Worm (Caenorhabditis elegans) whole organism, young adult: ENCODE results near the gene C01G10.9.
"Not testable (repeated sequence)": the region's sequence is repeated elsewhere in the genome, so short reads cannot be mapped to it uniquely, and the experiment has no call there.

ENCODE experiments used
- B0019.2 ChIP-seq: fragments of 200-800 bp; sonication (Bioruptor generic); conservative IDR thresholded peaks from 2 replicates; pipeline ENCODE4 v1.3.6; 2022; ENCODE audit warnings: missing genetic modification reagents, missing genetic modification characterization, missing compliant biosample characterization
- C06A6.2 ChIP-seq: fragments of 200-800 bp; sonication (Bioruptor generic); conservative IDR thresholded peaks from 2 replicates; pipeline ENCODE4 v1.3.6; 2022; ENCODE audit warnings: missing genetic modification characterization, missing compliant biosample characterization
- D2030.7 ChIP-seq: fragments of 200-800 bp; sonication (Bioruptor generic); IDR thresholded peaks from 2 replicates; pipeline ENCODE4 v1.3.6; 2022; ENCODE audit warnings: missing genetic modification reagents, missing genetic modification characterization, missing compliant biosample characterization
- F49E8.2 ChIP-seq: sonication (generic microtip); optimal IDR thresholded peaks from 3 replicates; lab custom pipeline; 2017; ENCODE audit warnings: missing genetic modification characterization, mild to moderate bottlenecking, missing compliant biosample characterization, antibody characterized with exemption, moderate library complexity; ENCODE audit not compliant: insufficient read depth
- F55B11.4 ChIP-seq: sonication (generic microtip); optimal IDR thresholded peaks from 2 replicates; lab custom pipeline; 2016; ENCODE audit warnings: missing compliant biosample characterization, missing genetic modification characterization, borderline replicate concordance; ENCODE audit not compliant: insufficient read depth
- F57C9.4 ChIP-seq: sonication (generic microtip); optimal IDR thresholded peaks from 2 replicates; lab custom pipeline; 2017; ENCODE audit warnings: mild to moderate bottlenecking, missing genetic modification characterization, missing compliant biosample characterization
- T26A5.8 ChIP-seq: sonication (generic microtip); optimal IDR thresholded peaks from 2 replicates; lab custom pipeline; 2016; ENCODE audit warnings: missing genetic modification characterization, missing compliant biosample characterization
- Y53F4B.3 ChIP-seq: fragments of 200-800 bp; sonication (Bioruptor generic); IDR thresholded peaks from 2 replicates; pipeline ENCODE4 v1.3.6; 2022; ENCODE audit warnings: missing genetic modification reagents, missing genetic modification characterization, missing compliant biosample characterization
- ama-1 ChIP-seq, 3 experiments: fragments of 150-350 bp in 1 of 3; sonication (generic microtip) in 2 of 3; optimal IDR thresholded peaks; 2 replicates each; lab custom pipeline; 2014 to 2018; ENCODE audit warnings: missing biosample characterization in 2 of 3, missing genetic modification characterization in 2 of 3, missing genetic modification reagents in 2 of 3
- attf-5 ChIP-seq: fragments of 200-800 bp; sonication (Bioruptor generic); optimal IDR thresholded peaks from 2 replicates; lab custom pipeline; 2018; ENCODE audit warnings: mild to moderate bottlenecking, missing genetic modification characterization, missing compliant biosample characterization
- bed-1 ChIP-seq: fragments of 200-800 bp; sonication (Bioruptor generic); IDR thresholded peaks from 2 replicates; pipeline ENCODE4 v1.3.6; 2022; ENCODE audit warnings: missing genetic modification reagents, missing genetic modification characterization, missing compliant biosample characterization
- bed-2 ChIP-seq: fragments of 200-800 bp; sonication (Bioruptor generic); IDR thresholded peaks from 2 replicates; pipeline ENCODE4 v1.3.6; 2022; ENCODE audit warnings: missing genetic modification reagents, missing genetic modification characterization, missing compliant biosample characterization
- ccch-3 ChIP-seq: fragments of 200-800 bp; sonication (Bioruptor generic); optimal IDR thresholded peaks from 2 replicates; lab custom pipeline; 2018; ENCODE audit warnings: mild to moderate bottlenecking, missing genetic modification characterization, missing compliant biosample characterization
- ceh-58 ChIP-seq: fragments of 200-800 bp; sonication (Bioruptor generic); IDR thresholded peaks from 2 replicates; pipeline ENCODE4 v1.3.6; 2022; ENCODE audit warnings: missing genetic modification characterization, missing compliant biosample characterization
- dpff-1 ChIP-seq: sonication (generic microtip); optimal IDR thresholded peaks from 2 replicates; lab custom pipeline; 2017; ENCODE audit warnings: mild to moderate bottlenecking, missing genetic modification characterization, missing compliant biosample characterization
- ekl-4 ChIP-seq: fragments of 200-800 bp; sonication (Bioruptor generic); IDR thresholded peaks from 2 replicates; pipeline ENCODE4 v1.3.6; 2022; ENCODE audit warnings: missing genetic modification reagents, missing genetic modification characterization, missing compliant biosample characterization
- him-1 ChIP-seq: sonication (generic microtip); optimal IDR thresholded peaks from 2 replicates; lab custom pipeline; 2016; ENCODE audit warnings: missing genotype, missing genetic modification reagents, missing genetic modification characterization, missing compliant biosample characterization
- hrde-1 ChIP-seq: sonication (generic microtip); optimal IDR thresholded peaks from 2 replicates; lab custom pipeline; 2016; ENCODE audit warnings: missing genetic modification characterization, mild to moderate bottlenecking, missing compliant biosample characterization, moderate library complexity, missing genotype, missing genetic modification reagents, borderline replicate concordance
- lag-1 ChIP-seq: fragments of 200-800 bp; sonication (Bioruptor generic); IDR thresholded peaks from 2 replicates; pipeline ENCODE4 v1.3.6; 2022; ENCODE audit warnings: missing genetic modification reagents, missing genetic modification characterization, missing compliant biosample characterization
- let-607 ChIP-seq, 2 experiments: fragments of 200-800 bp in 1 of 2; sonication (Bioruptor generic) in 1 of 2; sonication (generic microtip) in 1 of 2; optimal IDR thresholded peaks; 2 replicates each; lab custom pipeline; 2016 to 2018; ENCODE audit warnings: mild to moderate bottlenecking in 2 of 2, missing compliant biosample characterization in 2 of 2, missing genetic modification characterization in 2 of 2, moderate library complexity in 2 of 2, missing genotype in 1 of 2
- lin-26 ChIP-seq: fragments of 200-800 bp; sonication (Bioruptor generic); IDR thresholded peaks from 2 replicates; pipeline ENCODE4 v1.3.6; 2022; ENCODE audit warnings: missing genetic modification reagents, missing genetic modification characterization, missing compliant biosample characterization
- lsl-1 ChIP-seq: fragments of 200-800 bp; sonication (Bioruptor generic); optimal IDR thresholded peaks from 2 replicates; lab custom pipeline; 2018; ENCODE audit warnings: mild to moderate bottlenecking, missing genetic modification characterization, moderate library complexity, missing compliant biosample characterization
- madf-6 ChIP-seq: fragments of 200-800 bp; sonication (Bioruptor generic); IDR thresholded peaks from 2 replicates; pipeline ENCODE4 v1.3.6; 2022; ENCODE audit warnings: missing genetic modification reagents, missing genetic modification characterization, missing compliant biosample characterization
- madf-8 ChIP-seq: fragments of 200-800 bp; sonication (Bioruptor generic); conservative IDR thresholded peaks from 2 replicates; pipeline ENCODE4 v1.3.6; 2022; ENCODE audit warnings: missing genetic modification reagents, missing genetic modification characterization, missing compliant biosample characterization
- mcd-1 ChIP-seq: fragments of 200-800 bp; sonication (Bioruptor generic); IDR thresholded peaks from 2 replicates; pipeline ENCODE4 v1.3.6; 2022; ENCODE audit warnings: missing genetic modification reagents, missing genetic modification characterization, missing compliant biosample characterization
- mes-4 ChIP-seq: sonication (generic microtip); optimal IDR thresholded peaks from 2 replicates; lab custom pipeline; 2016; ENCODE audit warnings: missing genotype, missing genetic modification characterization, missing compliant biosample characterization
- mxl-1 ChIP-seq: sonication (generic microtip); optimal IDR thresholded peaks from 2 replicates; lab custom pipeline; 2016; ENCODE audit warnings: missing genetic modification characterization, missing compliant biosample characterization
- nfya-1 ChIP-seq: sonication (generic microtip); optimal IDR thresholded peaks from 2 replicates; lab custom pipeline; 2017; ENCODE audit warnings: antibody characterized with exemption, missing compliant biosample characterization, missing genetic modification characterization, borderline replicate concordance; ENCODE audit not compliant: insufficient read depth
- nfya-2 ChIP-seq: fragments of 200-800 bp; sonication (Bioruptor generic); IDR thresholded peaks from 2 replicates; pipeline ENCODE4 v1.3.6; 2022; ENCODE audit warnings: missing genetic modification reagents, missing genetic modification characterization, missing compliant biosample characterization
- nhr-120 ChIP-seq: fragments of 200-800 bp; sonication (Bioruptor generic); IDR thresholded peaks from 2 replicates; pipeline ENCODE4 v1.3.6; 2022; ENCODE audit warnings: missing genetic modification characterization, missing compliant biosample characterization
- nhr-27 ChIP-seq: fragments of 200-800 bp; sonication (Bioruptor generic); optimal IDR thresholded peaks from 2 replicates; lab custom pipeline; 2018; ENCODE audit warnings: mild to moderate bottlenecking, missing genetic modification characterization, moderate library complexity, missing compliant biosample characterization
- nhr-90 ChIP-seq: sonication (generic microtip); optimal IDR thresholded peaks from 2 replicates; lab custom pipeline; 2016; ENCODE audit warnings: missing genotype, mild to moderate bottlenecking, missing genetic modification characterization, missing compliant biosample characterization
- rec-8 ChIP-seq, 2 experiments: sonication (generic microtip); optimal IDR thresholded peaks; 2 replicates each; lab custom pipeline; 2016; ENCODE audit warnings: mild to moderate bottlenecking in 2 of 2, missing genetic modification characterization in 2 of 2, missing genetic modification reagents in 2 of 2, missing genotype in 2 of 2, missing biosample characterization in 1 of 2, missing compliant biosample characterization in 1 of 2, moderate library complexity in 1 of 2
- repo-1 ChIP-seq: sonication (generic microtip); optimal IDR thresholded peaks from 2 replicates; lab custom pipeline; 2017; ENCODE audit warnings: mild to moderate bottlenecking, missing genetic modification characterization, missing compliant biosample characterization
- rpc-1 ChIP-seq, 2 experiments: fragments of 150-350 bp in 1 of 2; sonication (generic microtip) in 1 of 2; optimal IDR thresholded peaks; 2 replicates each; lab custom pipeline; 2014 to 2018; ENCODE audit warnings: missing biosample characterization in 1 of 2, missing genetic modification characterization in 1 of 2, missing genetic modification reagents in 1 of 2, missing genotype in 1 of 2
- snpc-1.3 ChIP-seq: sonication (generic microtip); optimal IDR thresholded peaks from 2 replicates; lab custom pipeline; 2017; ENCODE audit warnings: missing genetic modification characterization, mild to moderate bottlenecking, missing compliant biosample characterization, antibody characterized with exemption, moderate library complexity, missing genotype, missing genetic modification reagents; ENCODE audit not compliant: insufficient read depth
- somi-1 ChIP-seq: fragments of 200-800 bp; sonication (Bioruptor generic); optimal IDR thresholded peaks from 2 replicates; lab custom pipeline; 2018; ENCODE audit warnings: mild to moderate bottlenecking, missing genetic modification characterization, missing compliant biosample characterization
- sptf-2 ChIP-seq: fragments of 200-800 bp; sonication (Bioruptor generic); optimal IDR thresholded peaks from 2 replicates; lab custom pipeline; 2018; ENCODE audit warnings: mild to moderate bottlenecking, missing genetic modification characterization, missing compliant biosample characterization
- tbp1 ChIP-seq: fragments of 200-800 bp; sonication (Bioruptor generic); optimal IDR thresholded peaks from 2 replicates; lab custom pipeline; 2018; ENCODE audit warnings: mild to moderate bottlenecking, missing genetic modification characterization, missing compliant biosample characterization
- tbx-9 ChIP-seq: sonication (generic microtip); optimal IDR thresholded peaks from 2 replicates; lab custom pipeline; 2016; ENCODE audit warnings: borderline replicate concordance, missing genetic modification characterization, inconsistent platforms, missing compliant biosample characterization
- zfh-2 ChIP-seq: fragments of 200-800 bp; sonication (Bioruptor generic); conservative IDR thresholded peaks from 2 replicates; pipeline ENCODE4 v1.3.6; 2022; ENCODE audit warnings: missing genetic modification reagents, missing genetic modification characterization, missing compliant biosample characterization
- ztf-22 ChIP-seq: fragments of 200-800 bp; sonication (Bioruptor generic); optimal IDR thresholded peaks from 2 replicates; lab custom pipeline; 2018; ENCODE audit warnings: mild to moderate bottlenecking, missing genetic modification characterization, moderate library complexity, missing compliant biosample characterization
- ztf-25 ChIP-seq: fragments of 200-800 bp; sonication (Bioruptor generic); IDR thresholded peaks from 2 replicates; pipeline ENCODE4 v1.3.6; 2022; ENCODE audit warnings: missing genetic modification reagents, missing genetic modification characterization, missing compliant biosample characterization
- ztf-6 ChIP-seq: fragments of 200-800 bp; sonication (Bioruptor generic); IDR thresholded peaks from 2 replicates; pipeline ENCODE4 v1.3.6; 2022; ENCODE audit warnings: missing genetic modification reagents, missing genetic modification characterization, missing compliant biosample characterization

Gene C01G10.9

ce11 chrV:15111660-15112059 lies 29.3 kb downstream of the C01G10.9 start, which contains the start of gene T01G5.7:
Gene T01G5.7 (plus strand): TSS chrV:15111960.
- TF ChIP-seq nfya-1 (tag; lab: Kevin White, UChicago) (no peak), zfh-2 (GFP tag; lab: Robert Waterston, UW) (no peak), ccch-3 (no peak), mes-4 (tag; lab: Kevin White, UChicago) (no peak), rpc-1 (optimal IDR thresholded peaks at IDR 0.05; lab: Kevin White, UChicago) (no peak), rpc-1 (tag; optimal IDR thresholded peaks at IDR 0.05; lab: Kevin White, UChicago) (no peak), tbx-9 (tag; lab: Kevin White, UChicago) (no peak), bed-1 (GFP tag; lab: Robert Waterston, UW) (no peak), ztf-22 (GFP tag; lab: Kevin White, UChicago) (no peak), madf-6 (GFP tag; lab: Robert Waterston, UW) (no peak), madf-8 (GFP tag; lab: Robert Waterston, UW) (no peak), lag-1 (GFP tag; lab: Robert Waterston, UW) (no peak)

ce11 chrV:15113992-15114391 lies 31.7 kb downstream of the C01G10.9 start, which contains the start of gene T01G5.6:
Gene T01G5.6 (minus strand): TSS chrV:15114092.
- TF ChIP-seq nhr-90 (tag; lab: Kevin White, UChicago) (no peak), snpc-1.3 (no peak), nhr-120 (no peak), sptf-2 (GFP tag; lab: Kevin White, UChicago) (no peak), B0019.2 (no peak), ztf-6 (GFP tag; lab: Robert Waterston, UW) (no peak), let-607 (tag; optimal IDR thresholded peaks at IDR 0.05; lab: Kevin White, UChicago) (no peak), dpff-1 (no peak), F57C9.4 (tag; lab: Kevin White, UChicago) (no peak), attf-5 (GFP tag; lab: Kevin White, UChicago) (no peak), C06A6.2 (GFP tag; lab: Robert Waterston, UW) (no peak), mcd-1 (GFP tag; lab: Robert Waterston, UW) (no peak), repo-1 (tag; lab: Kevin White, UChicago) (no peak), Y53F4B.3 (GFP tag; lab: Robert Waterston, UW) (no peak), lin-26 (GFP tag; lab: Robert Waterston, UW) (no peak), F55B11.4 (no peak), D2030.7 (GFP tag; lab: Robert Waterston, UW) (no peak), bed-2 (GFP tag; lab: Robert Waterston, UW) (no peak), him-1 (tag; lab: Kevin White, UChicago) (no peak), ztf-25 (no peak)

- TF ChIP-seq somi-1 (GFP tag; lab: Kevin White, UChicago); hrde-1 (tag; lab: Kevin White, UChicago); lsl-1: not testable (repeated sequence)
Measured at ce11 chrV:15115968-15116367, 33.6 kb downstream of the C01G10.9 start, which contains the start of gene T01G5.8. Gene T01G5.8 (plus strand): TSS chrV:15116268.

- TF ChIP-seq snpc-1.3 (no peak), T26A5.8 (no peak), nfya-2 (no peak), nhr-27 (no peak), ceh-58 (GFP tag; lab: Robert Waterston, UW) (no peak), tbp1 (GFP tag; lab: Kevin White, UChicago) (no peak), ama-1 (optimal IDR thresholded peaks at IDR 0.05; lab: Kevin White, UChicago) (no peak), ama-1 (GFP tag; optimal IDR thresholded peaks at IDR 0.05; lab: Kevin White, UChicago) (no peak), rec-8 (tag; optimal IDR thresholded peaks at IDR 0.05; lab: Kevin White, UChicago) (no peak), mxl-1 (no peak), mcd-1 (GFP tag; lab: Robert Waterston, UW) (no peak), ccch-3 (no peak), F49E8.2 (no peak), ekl-4 (no peak)
Measured at ce11 chrV:15119517-15119916, 37.2 kb downstream of the C01G10.9 start, which contains the start of gene flor-1. Gene flor-1 (minus strand): TSS chrV:15119617.
